Fruit fly (Drosophila melanogaster): ENCODE data around the gene Plp.

DNA sequence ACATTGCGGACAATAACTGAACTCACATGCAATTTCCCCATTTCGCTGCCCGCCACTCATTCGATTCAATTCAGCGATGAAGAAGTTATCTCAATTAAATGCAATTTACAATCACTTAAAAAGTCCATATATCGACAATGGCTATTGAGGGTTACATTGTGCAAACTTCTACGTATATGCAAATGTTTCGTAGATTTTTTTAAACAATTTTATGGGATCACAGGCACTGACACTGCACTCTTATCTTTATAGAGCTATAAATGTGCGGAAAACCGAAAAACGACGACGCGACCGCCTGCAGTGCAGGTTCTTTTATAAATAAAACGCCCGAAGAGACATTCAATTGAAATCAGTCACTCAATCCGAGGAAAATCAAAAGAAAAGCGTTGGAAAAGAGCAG, 6.2 kb downstream of the Plp start:
- TF ChIP-seq CTCF (optimal IDR thresholded peaks at IDR 0.05) (no peak), CG8478 (optimal IDR thresholded peaks at IDR 0.05) (no peak)
